Fruit fly (Drosophila melanogaster): ENCODE results near the gene Nmd3.

Gene Nmd3

dm6 chrX:2193158-2193557 is 8.7 kb upstream of the Nmd3 start:
- TF ChIP-seq Pif1B (GFP tag; optimal IDR thresholded peaks at IDR 0.05) (no peak), CG12605 (GFP tag; IDR thresholded peaks at IDR 0.05) (no peak), CG15710 (tag; optimal IDR thresholded peaks at IDR 0.05) (no peak), EcR (GFP tag; optimal IDR thresholded peaks at IDR 0.05) (no peak), CG34367 (tag; optimal IDR thresholded peaks at IDR 0.05) (no peak), CG8301 (tag; optimal IDR thresholded peaks at IDR 0.05) (no peak), CG32121 (GFP tag; IDR thresholded peaks at IDR 0.05) (no peak), gl (tag; optimal IDR thresholded peaks at IDR 0.05) (no peak), Snoo (tag; optimal IDR thresholded peaks at IDR 0.05) (no peak), rn (GFP tag; IDR thresholded peaks at IDR 0.05) (no peak), CG17806 (tag; optimal IDR thresholded peaks at IDR 0.05) (no peak), Pif1A (GFP tag; optimal IDR thresholded peaks at IDR 0.05) (no peak), CG14655 (GFP tag; optimal IDR thresholded peaks at IDR 0.05) (no peak)

- no peak for TF ChIP-seq Ets98B (GFP tag; IDR thresholded peaks at IDR 0.05)
- TF ChIP-seq CG10348 (GFP tag; IDR thresholded peaks at IDR 0.05): no peak
- no peak for TF ChIP-seq CG8159 (tag; optimal IDR thresholded peaks at IDR 0.05)
- TF ChIP-seq CG9948 (tag; optimal IDR thresholded peaks at IDR 0.05): no peak
- no peak for TF ChIP-seq CG15710 (tag; optimal IDR thresholded peaks at IDR 0.05)
- no peak for TF ChIP-seq CG12605 (GFP tag; IDR thresholded peaks at IDR 0.05)
- no peak for TF ChIP-seq CG8301 (tag; optimal IDR thresholded peaks at IDR 0.05)
- TF ChIP-seq Pif1A (GFP tag; optimal IDR thresholded peaks at IDR 0.05): no peak
- TF ChIP-seq CG13204 (GFP tag; optimal IDR thresholded peaks at IDR 0.05): no peak
- TF ChIP-seq EcR (GFP tag; optimal IDR thresholded peaks at IDR 0.05): no peak
- no peak for TF ChIP-seq CG4496 (GFP tag; IDR thresholded peaks at IDR 0.05)
- no peak for TF ChIP-seq CG14655 (GFP tag; optimal IDR thresholded peaks at IDR 0.05)
- TF ChIP-seq CG34367 (tag; optimal IDR thresholded peaks at IDR 0.05): no peak
- no peak for TF ChIP-seq CG32121 (GFP tag; IDR thresholded peaks at IDR 0.05)
- TF ChIP-seq Snoo (tag; optimal IDR thresholded peaks at IDR 0.05): no peak
- TF ChIP-seq gl (tag; optimal IDR thresholded peaks at IDR 0.05): no peak
- TF ChIP-seq CG17806 (tag; optimal IDR thresholded peaks at IDR 0.05): no peak
Measured at dm6 chrX:2191896-2192295, 7.4 kb upstream of the Nmd3 start.

dm6 chrX:2188888-2189287 is 4.4 kb upstream of the Nmd3 start, which contains the start of gene Mct1:
Gene Mct1 (plus strand): TSS chrX:2189188.
- TF ChIP-seq CG34367 (tag; optimal IDR thresholded peaks at IDR 0.05) (no peak), EcR (GFP tag; optimal IDR thresholded peaks at IDR 0.05) (no peak)

dm6 chrX:2187520-2187919 is 3.1 kb upstream of the Nmd3 start, which contains the start of gene CG3457:
Gene CG3457 (plus strand): TSS chrX:2187820.
- TF ChIP-seq CG15710 (tag; optimal IDR thresholded peaks at IDR 0.05): no peak

dm6 chrX:2186555-2186954 is 2.1 kb upstream of the Nmd3 start, which contains the start of gene CG17777:
Gene CG17777 (plus strand): TSS chrX:2186855.
- TF ChIP-seq CG32121 (GFP tag; IDR thresholded peaks at IDR 0.05): no peak
- no peak for TF ChIP-seq CG17806 (tag; optimal IDR thresholded peaks at IDR 0.05)
- no peak for TF ChIP-seq CG13204 (GFP tag; optimal IDR thresholded peaks at IDR 0.05)

dm6 chrX:2180750-2181261 is 3.7 kb downstream of the Nmd3 start, which contains the start of gene pn:
Gene pn (plus strand): TSS chrX:2181211.
- TF ChIP-seq CG9948 (tag; optimal IDR thresholded peaks at IDR 0.05) (no peak), EcR (GFP tag; optimal IDR thresholded peaks at IDR 0.05) (no peak), fd96Ca (GFP tag; IDR thresholded peaks at IDR 0.05) (no peak), CG34367 (tag; optimal IDR thresholded peaks at IDR 0.05) (no peak), CG12605 (GFP tag; IDR thresholded peaks at IDR 0.05) (no peak), CG17806 (tag; optimal IDR thresholded peaks at IDR 0.05) (no peak), Ets98B (GFP tag; IDR thresholded peaks at IDR 0.05) (no peak), CG8301 (tag; optimal IDR thresholded peaks at IDR 0.05) (no peak), Pif1B (GFP tag; optimal IDR thresholded peaks at IDR 0.05) (no peak), D1 (tag; optimal IDR thresholded peaks at IDR 0.05) (no peak), rn (GFP tag; IDR thresholded peaks at IDR 0.05) (no peak), CG10348 (GFP tag; IDR thresholded peaks at IDR 0.05) (no peak), CG4496 (GFP tag; IDR thresholded peaks at IDR 0.05) (no peak), CG14655 (GFP tag; optimal IDR thresholded peaks at IDR 0.05) (no peak), CG32121 (GFP tag; IDR thresholded peaks at IDR 0.05) (no peak)

dm6 chrX:2178802-2179201 is 5.7 kb downstream of the Nmd3 start, which contains the start of gene Cyp4ae1:
Gene Cyp4ae1 (plus strand): TSS chrX:2179007.
- TF ChIP-seq D1 (tag; optimal IDR thresholded peaks at IDR 0.05) (no peak), CG4496 (GFP tag; IDR thresholded peaks at IDR 0.05) (no peak), rn (GFP tag; IDR thresholded peaks at IDR 0.05) (no peak)

dm6 chrX:2175956-2176469 is 8.5 kb downstream of the Nmd3 start, which contains the start of gene Cyp4d2:
Gene Cyp4d2 (plus strand): TSS chrX:2176006.
- TF ChIP-seq CG10348 (GFP tag; IDR thresholded peaks at IDR 0.05) (no peak), Snoo (tag; optimal IDR thresholded peaks at IDR 0.05) (no peak), CG32121 (GFP tag; IDR thresholded peaks at IDR 0.05) (no peak), gl (tag; optimal IDR thresholded peaks at IDR 0.05) (no peak), rn (GFP tag; IDR thresholded peaks at IDR 0.05) (no peak), Ets98B (GFP tag; IDR thresholded peaks at IDR 0.05) (no peak), D1 (tag; optimal IDR thresholded peaks at IDR 0.05) (no peak), CG4496 (GFP tag; IDR thresholded peaks at IDR 0.05) (no peak), CG8301 (tag; optimal IDR thresholded peaks at IDR 0.05) (no peak), CG17806 (tag; optimal IDR thresholded peaks at IDR 0.05) (no peak), CG8159 (tag; optimal IDR thresholded peaks at IDR 0.05) (no peak), Pif1A (GFP tag; optimal IDR thresholded peaks at IDR 0.05) (no peak), CG15710 (tag; optimal IDR thresholded peaks at IDR 0.05) (no peak), Pif1B (GFP tag; optimal IDR thresholded peaks at IDR 0.05) (no peak), CG34367 (tag; optimal IDR thresholded peaks at IDR 0.05) (no peak)

Data from whole organism, pupa.